Worm (Caenorhabditis elegans): ENCODE measurements around the gene sri-42.
"Not testable (repeated sequence)": the region's sequence is repeated elsewhere in the genome, so short reads cannot be mapped to it uniquely, and the experiment has no call there.

ce11 chrII:3184858-3185257 lies 42.1 kb upstream of the sri-42 start, which contains the start of gene sri-78:
- TF ChIP-seq unc-62 (GFP tag; optimal IDR thresholded peaks at IDR 0.05); snpc-1.3 (tag; optimal IDR thresholded peaks at IDR 0.05; ENCODE audit: insufficient read depth); lag-1 (GFP tag; IDR thresholded peaks at IDR 0.05); nhr-179 (tag; optimal IDR thresholded peaks at IDR 0.05); ets-4 (GFP tag; optimal IDR thresholded peaks at IDR 0.05); ztf-25 (GFP tag; IDR thresholded peaks at IDR 0.05); egl-44 (GFP tag; IDR thresholded peaks at IDR 0.05); let-607 (tag; optimal IDR thresholded peaks at IDR 0.05); bed-2 (GFP tag; IDR thresholded peaks at IDR 0.05); F39B2.1 (GFP tag; IDR thresholded peaks at IDR 0.05): not testable (repeated sequence)

Data from whole organism, young adult.